Worm (Caenorhabditis elegans) whole organism, late embryonic: ENCODE results near the gene snn-1.

Source experiments
- C08G9.2 ChIP-seq: sonication (generic microtip); optimal IDR thresholded peaks from 2 replicates; lab custom pipeline; 2016; ENCODE audit warnings: mild to moderate bottlenecking, missing genetic modification characterization, moderate library complexity, missing compliant biosample characterization
- C38D4.7 ChIP-seq: fragments of 200-800 bp; sonication (Bioruptor generic); optimal IDR thresholded peaks from 2 replicates; lab custom pipeline; 2018; ENCODE audit warnings: mild to moderate bottlenecking, missing genetic modification characterization, moderate library complexity, missing compliant biosample characterization
- F13H6.1 ChIP-seq: sonication (generic microtip); optimal IDR thresholded peaks from 2 replicates; lab custom pipeline; 2016; ENCODE audit warnings: missing genetic modification characterization, missing compliant biosample characterization
- K02D7.2 ChIP-seq: sonication (generic microtip); optimal IDR thresholded peaks from 2 replicates; lab custom pipeline; 2017; ENCODE audit warnings: mild to moderate bottlenecking, missing genetic modification characterization, missing compliant biosample characterization
- K09A11.1 ChIP-seq: sonication (generic microtip); optimal IDR thresholded peaks from 2 replicates; lab custom pipeline; 2017; ENCODE audit warnings: antibody characterized with exemption, mild to moderate bottlenecking, missing genetic modification characterization, missing compliant biosample characterization; ENCODE audit not compliant: insufficient read depth
- T23F11.4 ChIP-seq: fragments of 200-800 bp; sonication (Bioruptor generic); optimal IDR thresholded peaks from 2 replicates; lab custom pipeline; 2018; ENCODE audit warnings: mild to moderate bottlenecking, missing genetic modification characterization, missing compliant biosample characterization
- Y22D7AL.16 ChIP-seq: sonication (generic microtip); optimal IDR thresholded peaks from 2 replicates; lab custom pipeline; 2016; ENCODE audit warnings: missing genetic modification characterization, missing compliant biosample characterization
- ceh-18 ChIP-seq: sonication (generic microtip); optimal IDR thresholded peaks from 2 replicates; lab custom pipeline; 2016; ENCODE audit warnings: missing genetic modification characterization, missing compliant biosample characterization
- ceh-19 ChIP-seq: fragments of 200-800 bp; sonication (Bioruptor generic); optimal IDR thresholded peaks from 2 replicates; lab custom pipeline; 2018; ENCODE audit warnings: mild to moderate bottlenecking, missing genetic modification characterization, missing compliant biosample characterization
- ceh-2 ChIP-seq: sonication (generic microtip); optimal IDR thresholded peaks from 2 replicates; lab custom pipeline; 2016; ENCODE audit warnings: missing genotype, missing genetic modification characterization, missing compliant biosample characterization
- ceh-22 ChIP-seq: sonication (generic microtip); optimal IDR thresholded peaks from 2 replicates; lab custom pipeline; 2017; ENCODE audit warnings: missing biosample characterization, missing genetic modification characterization
- ceh-30 ChIP-seq: fragments of 150-350 bp; optimal IDR thresholded peaks from 2 replicates; lab custom pipeline; 2014; ENCODE audit warnings: missing biosample characterization, missing genetic modification characterization
- ceh-34 ChIP-seq: sonication (generic microtip); optimal IDR thresholded peaks from 2 replicates; lab custom pipeline; 2016; ENCODE audit warnings: mild to moderate bottlenecking, missing genetic modification characterization, missing compliant biosample characterization
- ceh-45 ChIP-seq: fragments of 200-800 bp; sonication (Bioruptor generic); IDR thresholded peaks from 2 replicates; pipeline ENCODE4 v1.3.6; 2022; ENCODE audit warnings: missing genetic modification reagents, missing genetic modification characterization, missing compliant biosample characterization
- ceh-9 ChIP-seq: sonication (generic microtip); optimal IDR thresholded peaks from 2 replicates; lab custom pipeline; 2016; ENCODE audit warnings: mild to moderate bottlenecking, missing genetic modification characterization, inconsistent platforms, missing compliant biosample characterization
- che-1 ChIP-seq: sonication (generic microtip); optimal IDR thresholded peaks from 2 replicates; lab custom pipeline; 2016; ENCODE audit warnings: mild to moderate bottlenecking, missing genetic modification characterization, missing compliant biosample characterization
- dmd-4 ChIP-seq: sonication (generic microtip); optimal IDR thresholded peaks from 2 replicates; lab custom pipeline; 2016; ENCODE audit warnings: borderline replicate concordance, missing genetic modification characterization, missing compliant biosample characterization
- dve-1 ChIP-seq: sonication (generic microtip); optimal IDR thresholded peaks from 2 replicates; lab custom pipeline; 2017; ENCODE audit warnings: antibody characterized with exemption, mild to moderate bottlenecking, missing genetic modification characterization, missing compliant biosample characterization
- elt-2 ChIP-seq: sonication (generic microtip); optimal IDR thresholded peaks from 2 replicates; lab custom pipeline; 2016; ENCODE audit warnings: missing genetic modification reagents, missing genetic modification characterization, missing compliant biosample characterization
- elt-4 ChIP-seq: sonication (generic microtip); optimal IDR thresholded peaks from 2 replicates; lab custom pipeline; 2016; ENCODE audit warnings: missing genetic modification characterization, missing compliant biosample characterization
- ets-4 ChIP-seq: sonication (generic microtip); optimal IDR thresholded peaks from 2 replicates; lab custom pipeline; 2016; ENCODE audit warnings: missing genetic modification characterization, missing compliant biosample characterization
- eyg-1 ChIP-seq: sonication (generic microtip); optimal IDR thresholded peaks from 2 replicates; lab custom pipeline; 2016; ENCODE audit warnings: missing genotype, missing genetic modification characterization, missing compliant biosample characterization
- fax-1 ChIP-seq: sonication (generic microtip); optimal IDR thresholded peaks from 2 replicates; lab custom pipeline; 2016; ENCODE audit warnings: missing genotype, missing genetic modification characterization, missing compliant biosample characterization
- fkh-10 ChIP-seq: fragments of 150-350 bp; optimal IDR thresholded peaks from 2 replicates; lab custom pipeline; 2014; ENCODE audit warnings: missing biosample characterization, missing genetic modification reagents, missing genetic modification characterization
- fkh-6 ChIP-seq: sonication (generic microtip); optimal IDR thresholded peaks from 2 replicates; lab custom pipeline; 2016; ENCODE audit warnings: missing genetic modification characterization, missing compliant biosample characterization
- gmeb-2 ChIP-seq: sonication (generic microtip); optimal IDR thresholded peaks from 2 replicates; lab custom pipeline; 2016; ENCODE audit warnings: missing genetic modification characterization, inconsistent platforms, missing compliant biosample characterization
- hlh-6 ChIP-seq: sonication (generic microtip); optimal IDR thresholded peaks from 2 replicates; lab custom pipeline; 2016; ENCODE audit warnings: missing genotype, missing genetic modification characterization, missing compliant biosample characterization
- lim-6 ChIP-seq: sonication (generic microtip); optimal IDR thresholded peaks from 2 replicates; lab custom pipeline; 2016; ENCODE audit warnings: missing genetic modification characterization, missing compliant biosample characterization
- lin-11 ChIP-seq: fragments of 200-800 bp; sonication (Bioruptor generic); optimal IDR thresholded peaks from 2 replicates; lab custom pipeline; 2018; ENCODE audit warnings: mild to moderate bottlenecking, missing genetic modification characterization, missing compliant biosample characterization
- madf-2 ChIP-seq: sonication (generic microtip); optimal IDR thresholded peaks from 2 replicates; lab custom pipeline; 2017; ENCODE audit warnings: missing genetic modification characterization, missing compliant biosample characterization
- nhr-11 ChIP-seq: fragments of 150-350 bp; optimal IDR thresholded peaks from 2 replicates; lab custom pipeline; 2014; ENCODE audit warnings: missing biosample characterization, missing genetic modification characterization
- nhr-232 ChIP-seq: sonication (generic microtip); optimal IDR thresholded peaks from 2 replicates; lab custom pipeline; 2016; ENCODE audit warnings: missing genetic modification characterization, missing compliant biosample characterization
- odd-2 ChIP-seq: sonication (generic microtip); optimal IDR thresholded peaks from 2 replicates; lab custom pipeline; 2017; ENCODE audit warnings: antibody characterized with exemption, mild to moderate bottlenecking, missing genetic modification characterization, missing compliant biosample characterization
- pag-3 ChIP-seq: sonication (generic microtip); optimal IDR thresholded peaks from 2 replicates; lab custom pipeline; 2016; ENCODE audit warnings: missing compliant biosample characterization, missing genetic modification characterization, borderline replicate concordance
- pat-9 ChIP-seq: fragments of 200-800 bp; sonication (Bioruptor generic); optimal IDR thresholded peaks from 2 replicates; lab custom pipeline; 2018; ENCODE audit warnings: mild to moderate bottlenecking, missing genetic modification characterization, moderate library complexity, missing compliant biosample characterization
- pax-1 ChIP-seq: fragments of 150-350 bp; optimal IDR thresholded peaks from 2 replicates; lab custom pipeline; 2014; ENCODE audit warnings: missing biosample characterization, missing genetic modification characterization
- pha-4 ChIP-seq: fragments of 150-350 bp; optimal IDR thresholded peaks from 2 replicates; lab custom pipeline; 2018; ENCODE audit warnings: missing biosample characterization, missing genetic modification reagents, missing genetic modification characterization
- pqm-1 ChIP-seq: sonication (generic microtip); optimal IDR thresholded peaks from 2 replicates; lab custom pipeline; 2016; ENCODE audit warnings: missing genetic modification characterization, missing compliant biosample characterization
- pros-1 ChIP-seq: fragments of 150-350 bp; optimal IDR thresholded peaks from 2 replicates; lab custom pipeline; 2014; ENCODE audit warnings: missing biosample characterization, missing genetic modification reagents, missing genetic modification characterization
- ref-2 ChIP-seq: sonication (generic microtip); optimal IDR thresholded peaks from 2 replicates; lab custom pipeline; 2016; ENCODE audit warnings: missing genetic modification characterization, missing compliant biosample characterization
- rnt-1 ChIP-seq: sonication (generic microtip); optimal IDR thresholded peaks from 2 replicates; lab custom pipeline; 2016; ENCODE audit warnings: missing genetic modification characterization, missing compliant biosample characterization
- sdc-2 ChIP-seq: sonication (generic microtip); optimal IDR thresholded peaks from 2 replicates; lab custom pipeline; 2016; ENCODE audit warnings: missing genotype, missing genetic modification characterization, missing compliant biosample characterization
- sox-2 ChIP-seq: fragments of 200-800 bp; sonication (Bioruptor generic); IDR thresholded peaks from 2 replicates; pipeline ENCODE4 v1.3.6; 2022; ENCODE audit warnings: missing genetic modification reagents, missing genetic modification characterization, missing compliant biosample characterization
- sox-4 ChIP-seq: sonication (generic microtip); optimal IDR thresholded peaks from 2 replicates; lab custom pipeline; 2017; ENCODE audit warnings: mild to moderate bottlenecking, missing genetic modification characterization, inconsistent platforms, missing compliant biosample characterization
- syd-9 ChIP-seq: sonication (generic microtip); optimal IDR thresholded peaks from 2 replicates; lab custom pipeline; 2016; ENCODE audit warnings: mild to moderate bottlenecking, missing genetic modification characterization, moderate library complexity, missing compliant biosample characterization
- tbx-2 ChIP-seq: sonication (generic microtip); optimal IDR thresholded peaks from 2 replicates; lab custom pipeline; 2016; ENCODE audit warnings: missing genetic modification characterization, missing compliant biosample characterization
- ttx-3 ChIP-seq: sonication (generic microtip); optimal IDR thresholded peaks from 2 replicates; lab custom pipeline; 2016; ENCODE audit warnings: missing genetic modification reagents, missing genetic modification characterization, missing compliant biosample characterization
- unc-42 ChIP-seq: sonication (generic microtip); optimal IDR thresholded peaks from 2 replicates; lab custom pipeline; 2016; ENCODE audit warnings: missing genotype, missing genetic modification characterization, missing compliant biosample characterization
- unc-55 ChIP-seq: sonication (generic microtip); optimal IDR thresholded peaks from 2 replicates; lab custom pipeline; 2017; ENCODE audit warnings: missing biosample characterization, missing genetic modification reagents, missing genetic modification characterization
- unc-86 ChIP-seq: sonication (generic microtip); optimal IDR thresholded peaks from 2 replicates; lab custom pipeline; 2016; ENCODE audit warnings: missing genetic modification characterization, missing compliant biosample characterization
- zip-5 ChIP-seq: sonication (generic microtip); optimal IDR thresholded peaks from 2 replicates; lab custom pipeline; 2016; ENCODE audit warnings: missing genetic modification characterization, missing compliant biosample characterization
- ztf-16 ChIP-seq: sonication (generic microtip); optimal IDR thresholded peaks from 2 replicates; lab custom pipeline; 2017; ENCODE audit warnings: missing genetic modification characterization, missing compliant biosample characterization

The snn-1 gene

ce11 chrIV:1825789-1826188 is 10.9 kb upstream of the snn-1 start:
- peak; percentile 46 for TF ChIP-seq unc-42
- TF ChIP-seq nhr-11 (tag; lab: Kevin White, UChicago) = no peak

DNA sequence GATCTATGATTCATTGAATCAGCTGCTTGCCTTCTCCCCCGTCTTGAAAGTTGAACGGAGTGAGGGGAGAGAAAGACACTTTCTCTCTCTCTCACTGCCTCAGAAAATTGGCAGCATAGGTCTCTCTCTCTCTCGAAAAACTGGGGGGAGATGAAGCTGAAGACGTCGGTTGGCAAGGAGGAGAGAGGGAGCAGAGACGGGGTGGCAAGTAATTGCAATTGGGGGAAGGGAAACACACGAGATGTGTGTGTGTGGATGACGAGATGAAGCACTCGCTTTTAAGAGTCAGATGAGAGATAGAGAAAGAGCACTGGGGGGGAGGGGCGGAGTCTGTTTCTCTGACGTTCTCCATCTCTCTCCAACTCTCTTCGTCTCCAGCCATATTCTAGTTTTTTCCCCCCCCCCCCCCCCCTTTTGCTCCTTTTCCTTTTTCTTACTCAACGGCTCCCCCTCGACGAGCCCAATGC is 9.2 kb upstream of the snn-1 start, which contains the start of gene cmk-1:
TSS of gene cmk-1 (plus strand) at position 417 of the 467 bp plus-strand sequence.
- TF ChIP-seq fax-1 (tag; lab: Kevin White, UChicago) = no peak
- no peak for TF ChIP-seq elt-2
- TF ChIP-seq ceh-9 (tag; lab: Kevin White, UChicago) = no peak
- TF ChIP-seq madf-2 (tag; lab: Kevin White, UChicago) = no peak
- TF ChIP-seq pqm-1 (tag; lab: Kevin White, UChicago) = no peak
- peak; percentile 53 for TF ChIP-seq lim-6
- no peak for TF ChIP-seq nhr-232 (tag; lab: Kevin White, UChicago)
- no peak for TF ChIP-seq ceh-2 (tag; lab: Kevin White, UChicago)
- no peak for TF ChIP-seq eyg-1 (tag; lab: Kevin White, UChicago)
- TF ChIP-seq ceh-34 (tag; lab: Kevin White, UChicago) = no peak
- no peak for TF ChIP-seq C08G9.2 (tag; lab: Kevin White, UChicago)
- TF ChIP-seq T23F11.4 (GFP tag; lab: Kevin White, UChicago) = no peak
- TF ChIP-seq sox-4 (tag; lab: Kevin White, UChicago) = no peak
- no peak for TF ChIP-seq ttx-3 (tag; lab: Kevin White, UChicago)
- peak; percentile 91 for TF ChIP-seq ceh-18 (tag; lab: Kevin White, UChicago)
- TF ChIP-seq pax-1 (tag; lab: Kevin White, UChicago) = no peak
- no peak for TF ChIP-seq lin-11
- no peak for TF ChIP-seq elt-4 (tag; lab: Kevin White, UChicago)
- peak; percentile 13 for TF ChIP-seq ref-2 (tag; lab: Kevin White, UChicago)
- TF ChIP-seq syd-9 (tag; lab: Kevin White, UChicago) = peak; percentile 54
- TF ChIP-seq gmeb-2 (tag; lab: Kevin White, UChicago) = no peak
- peak; percentile 1 for TF ChIP-seq F13H6.1 (tag; lab: Kevin White, UChicago)
- TF ChIP-seq dve-1 = no peak
- no peak for TF ChIP-seq ztf-16 (tag; lab: Kevin White, UChicago)
- no peak for TF ChIP-seq sdc-2
- no peak for TF ChIP-seq nhr-11 (tag; lab: Kevin White, UChicago)
- peak; percentile 25 for TF ChIP-seq ceh-19
- no peak for TF ChIP-seq pros-1
- TF ChIP-seq dmd-4 (tag; lab: Kevin White, UChicago) = peak; percentile 13
- TF ChIP-seq pha-4 (tag; lab: Kevin White, UChicago) = no peak
- TF ChIP-seq fkh-6 (tag; lab: Kevin White, UChicago) = no peak
- TF ChIP-seq K02D7.2 (tag; lab: Kevin White, UChicago) = no peak
- TF ChIP-seq C38D4.7 (GFP tag; lab: Kevin White, UChicago) = no peak
- TF ChIP-seq Y22D7AL.16 (tag; lab: Kevin White, UChicago) = no peak
- peak; percentile 35 for TF ChIP-seq K09A11.1
- peak; percentile 70 for TF ChIP-seq tbx-2 (tag; lab: Kevin White, UChicago)
- TF ChIP-seq sox-2 (GFP tag; lab: Robert Waterston, UW) = no peak
- peak; percentile 70 for TF ChIP-seq rnt-1
- TF ChIP-seq pat-9 (tag; lab: Kevin White, UChicago) = no peak
- no peak for TF ChIP-seq pag-3 (tag; lab: Kevin White, UChicago)
- TF ChIP-seq che-1 (tag; lab: Kevin White, UChicago) = no peak
- TF ChIP-seq ceh-45 (GFP tag; lab: Robert Waterston, UW) = no peak
- no peak for TF ChIP-seq ceh-22 (tag; lab: Kevin White, UChicago)
- no peak for TF ChIP-seq ets-4 (tag; lab: Kevin White, UChicago)
- TF ChIP-seq odd-2 (tag; lab: Kevin White, UChicago) = no peak
- TF ChIP-seq ceh-30 (tag; lab: Kevin White, UChicago) = peak; percentile 15
- TF ChIP-seq unc-86 (tag; lab: Kevin White, UChicago) = no peak
- TF ChIP-seq unc-55 (GFP tag; lab: Kevin White, UChicago) = peak; percentile 40
- peak; percentile 46 for TF ChIP-seq fkh-10 (GFP tag; lab: Kevin White, UChicago)
- no peak for TF ChIP-seq hlh-6 (tag; lab: Kevin White, UChicago)
- no peak for TF ChIP-seq zip-5 (tag; lab: Kevin White, UChicago)
